Fruit fly (Drosophila melanogaster) whole organism, embryonic: Measurements from ENCODE around the gene CG34001.

Source experiments
- Bgb ChIP-seq: fragments of 200-800 bp; sonication (Bioruptor generic); IDR thresholded peaks from 2 replicates; pipeline ENCODE4 v1.3.6; 2022; ENCODE audit warnings: missing biosample characterization, missing genetic modification characterization; ENCODE audit not compliant: partially characterized antibody
- CG12236 ChIP-seq: fragments of 200-800 bp; sonication (Bioruptor generic); optimal IDR thresholded peaks from 2 replicates; lab custom pipeline; 2016; ENCODE audit warnings: missing biosample characterization, missing genetic modification characterization
- CG12659 ChIP-seq: fragments of 200-800 bp; sonication (Bioruptor generic); optimal IDR thresholded peaks from 3 replicates; lab custom pipeline; 2017; ENCODE audit warnings: mild to moderate bottlenecking, missing biosample characterization, missing genetic modification reagents, missing genetic modification characterization
- CG13287 ChIP-seq: fragments of 200-800 bp; sonication (Bioruptor generic); IDR thresholded peaks from 2 replicates; pipeline ENCODE4 v1.3.6; 2022; ENCODE audit warnings: missing biosample characterization, missing genetic modification characterization; ENCODE audit not compliant: partially characterized antibody
- CG13894 ChIP-seq: fragments of 200-800 bp; sonication (Bioruptor generic); optimal IDR thresholded peaks from 3 replicates; lab custom pipeline; 2018; ENCODE audit warnings: missing biosample characterization, mild to moderate bottlenecking, missing genetic modification characterization, moderate library complexity
- CG15479 ChIP-seq: fragments of 200-800 bp; sonication (Bioruptor generic); optimal IDR thresholded peaks from 3 replicates; lab custom pipeline; 2019; ENCODE audit warnings: missing biosample characterization, mild to moderate bottlenecking, missing genetic modification characterization, moderate library complexity
- CG16813 ChIP-seq: fragments of 200-800 bp; sonication (Bioruptor generic); IDR thresholded peaks from 3 replicates; pipeline ENCODE4 v1.3.6; 2022; ENCODE audit warnings: missing biosample characterization, missing genetic modification characterization; ENCODE audit not compliant: partially characterized antibody
- CG3281 ChIP-seq: fragments of 200-800 bp; sonication (Bioruptor generic); optimal IDR thresholded peaks from 3 replicates; lab custom pipeline; 2017; ENCODE audit warnings: missing biosample characterization, mild to moderate bottlenecking, missing genetic modification characterization
- CG33213 ChIP-seq: fragments of 200-800 bp; sonication (Bioruptor generic); optimal IDR thresholded peaks from 3 replicates; lab custom pipeline; 2016; ENCODE audit warnings: missing biosample characterization, missing genetic modification characterization
- CG34376 ChIP-seq: fragments of 200-800 bp; sonication (Bioruptor generic); optimal IDR thresholded peaks from 2 replicates; lab custom pipeline; 2018; ENCODE audit warnings: missing biosample characterization, mild to moderate bottlenecking, missing genetic modification characterization
- CG6765 ChIP-seq: fragments of 200-800 bp; sonication (Bioruptor generic); optimal IDR thresholded peaks from 3 replicates; lab custom pipeline; 2017; ENCODE audit warnings: missing biosample characterization, mild to moderate bottlenecking, missing genetic modification characterization
- CG8290 ChIP-seq, 3 experiments: fragments of 200-800 bp; sonication (Bioruptor generic); optimal IDR thresholded peaks; 2 replicates each; lab custom pipeline; 2016 to 2019; ENCODE audit warnings: missing biosample characterization in 3 of 3, missing genetic modification characterization in 3 of 3, mild to moderate bottlenecking in 2 of 3, moderate library complexity in 1 of 3
- CG8924 ChIP-seq: fragments of 200-800 bp; optimal IDR thresholded peaks from 3 replicates; lab custom pipeline; 2019; ENCODE audit warnings: missing biosample characterization, mild to moderate bottlenecking, missing genetic modification characterization, moderate library complexity
- CTCF ChIP-seq: fragments of 200-800 bp; sonication (Bioruptor generic); optimal IDR thresholded peaks from 2 replicates; lab custom pipeline; 2017; ENCODE audit warnings: missing biosample characterization, mild to moderate bottlenecking, missing genetic modification characterization, moderate library complexity
- Dip2 ChIP-seq: fragments of 200-800 bp; sonication (Bioruptor generic); IDR thresholded peaks from 2 replicates; pipeline ENCODE4 v1.3.6; 2022; ENCODE audit warnings: missing biosample characterization, missing genetic modification characterization
- Dp ChIP-seq: fragments of 200-800 bp; sonication (Bioruptor generic); optimal IDR thresholded peaks from 2 replicates; lab custom pipeline; 2018; ENCODE audit warnings: missing biosample characterization, mild to moderate bottlenecking, missing genetic modification characterization, moderate library complexity
- Drgx ChIP-seq: fragments of 200-800 bp; sonication (Bioruptor generic); IDR thresholded peaks from 2 replicates; pipeline ENCODE4 v1.3.6; 2022; ENCODE audit warnings: missing biosample characterization, missing genetic modification characterization
- E2f2 ChIP-seq: fragments of 200-800 bp; sonication (Bioruptor generic); IDR thresholded peaks from 2 replicates; pipeline ENCODE4 v1.3.6; 2022; ENCODE audit warnings: missing biosample characterization, missing genetic modification characterization
- ERR ChIP-seq: fragments of 200-800 bp; sonication (Bioruptor generic); optimal IDR thresholded peaks from 2 replicates; lab custom pipeline; 2016; ENCODE audit warnings: missing biosample characterization, missing genetic modification characterization
- Eip74EF ChIP-seq, 2 experiments: fragments of 200-800 bp in 1 of 2; fragments of >200 bp in 1 of 2; sonication (Bioruptor generic) in 1 of 2; optimal IDR thresholded peaks; 2 replicates each; lab custom pipeline; 2017 to 2019; ENCODE audit warnings: missing biosample characterization in 2 of 2, missing genetic modification characterization in 2 of 2, mild to moderate bottlenecking in 1 of 2, moderate library complexity in 1 of 2
- Fer1 ChIP-seq: fragments of 200-800 bp; sonication (Bioruptor generic); optimal IDR thresholded peaks from 2 replicates; lab custom pipeline; 2017; ENCODE audit warnings: missing biosample characterization, mild to moderate bottlenecking, missing genetic modification characterization
- MBD-R2 ChIP-seq: fragments of 200-800 bp; sonication (Bioruptor generic); IDR thresholded peaks from 2 replicates; pipeline ENCODE4 v1.3.6; 2022; ENCODE audit warnings: missing biosample characterization, missing genetic modification characterization
- MESR4 ChIP-seq: fragments of 200-800 bp; sonication (Bioruptor generic); optimal IDR thresholded peaks from 2 replicates; lab custom pipeline; 2018; ENCODE audit warnings: missing biosample characterization, mild to moderate bottlenecking, missing genetic modification characterization, moderate library complexity
- Side ChIP-seq: fragments of 200-800 bp; sonication (Bioruptor generic); optimal IDR thresholded peaks from 2 replicates; lab custom pipeline; 2016; ENCODE audit warnings: missing biosample characterization, missing genetic modification characterization
- ara ChIP-seq: fragments of 200-800 bp; sonication (Bioruptor generic); IDR thresholded peaks from 2 replicates; pipeline ENCODE4 v1.3.6; 2022; ENCODE audit warnings: missing biosample characterization, missing genetic modification characterization
- az2 ChIP-seq: fragments of 200-800 bp; sonication (Bioruptor generic); optimal IDR thresholded peaks from 3 replicates; lab custom pipeline; 2016; ENCODE audit warnings: missing biosample characterization, missing genetic modification characterization
- cas ChIP-seq: fragments of 200-800 bp; sonication (Bioruptor generic); IDR thresholded peaks from 2 replicates; pipeline ENCODE4 v1.3.6; 2022; ENCODE audit warnings: missing biosample characterization, missing genetic modification characterization
- cg ChIP-seq: fragments of 200-800 bp; sonication (Bioruptor generic); optimal IDR thresholded peaks from 3 replicates; lab custom pipeline; 2019; ENCODE audit warnings: missing biosample characterization, mild to moderate bottlenecking, missing genetic modification characterization, moderate library complexity
- crp ChIP-seq, 2 experiments: fragments of 200-800 bp; sonication (Bioruptor generic); optimal IDR thresholded peaks; 2 replicates in 1 of 2; 3 replicates in 1 of 2; lab custom pipeline; 2017; ENCODE audit warnings: missing biosample characterization in 2 of 2, missing genetic modification characterization in 2 of 2, mild to moderate bottlenecking in 1 of 2, moderate library complexity in 1 of 2
- danr ChIP-seq: fragments of 200-800 bp; sonication (Bioruptor generic); IDR thresholded peaks from 2 replicates; pipeline ENCODE4 v1.3.6; 2022; ENCODE audit warnings: missing biosample characterization, missing genetic modification characterization
- dpn ChIP-seq, 2 experiments: fragments of 200-800 bp; sonication (Bioruptor generic); optimal IDR thresholded peaks; 3 replicates each; lab custom pipeline; 2016; ENCODE audit warnings: missing biosample characterization in 2 of 2, missing genetic modification characterization in 2 of 2
- esg ChIP-seq: fragments of 200-800 bp; sonication (Bioruptor generic); conservative IDR thresholded peaks from 2 replicates; pipeline ENCODE4 v1.3.6; 2022; ENCODE audit warnings: missing biosample characterization, missing genetic modification characterization
- ftz-f1 ChIP-seq: fragments of 200-800 bp; sonication (Bioruptor generic); optimal IDR thresholded peaks from 2 replicates; lab custom pipeline; 2016; ENCODE audit warnings: missing biosample characterization, missing genetic modification characterization
- grn ChIP-seq: fragments of 200-800 bp; sonication (Bioruptor generic); optimal IDR thresholded peaks from 3 replicates; lab custom pipeline; 2017; ENCODE audit warnings: missing biosample characterization, missing genetic modification characterization
- gsb ChIP-seq: fragments of 200-800 bp; sonication (Bioruptor generic); IDR thresholded peaks from 2 replicates; pipeline ENCODE4 v1.3.6; 2022; ENCODE audit warnings: missing biosample characterization, missing genetic modification characterization
- hkb ChIP-seq, 2 experiments: fragments of 200-800 bp in 1 of 2; fragments of >200 bp in 1 of 2; sonication (Bioruptor generic) in 1 of 2; IDR thresholded peaks in 1 of 2; optimal IDR thresholded peaks in 1 of 2; 2 replicates each; pipeline versions ENCODE4 v1.3.6 to Lab custom; 2017 to 2022; ENCODE audit warnings: missing biosample characterization in 1 of 2, missing genetic modification characterization in 1 of 2
- lbe ChIP-seq: fragments of 200-800 bp; sonication (Bioruptor generic); optimal IDR thresholded peaks from 2 replicates; lab custom pipeline; 2016; ENCODE audit warnings: missing biosample characterization, mild to moderate bottlenecking, missing genetic modification characterization
- mam ChIP-seq: fragments of 200-800 bp; sonication (Bioruptor generic); optimal IDR thresholded peaks from 3 replicates; lab custom pipeline; 2016; ENCODE audit warnings: missing biosample characterization, missing genetic modification characterization
- pb ChIP-seq: fragments of 200-800 bp; sonication (Bioruptor generic); optimal IDR thresholded peaks from 3 replicates; lab custom pipeline; 2016; ENCODE audit warnings: missing biosample characterization, missing genetic modification characterization
- pzg ChIP-seq: fragments of 200-800 bp; sonication (Bioruptor generic); optimal IDR thresholded peaks from 3 replicates; lab custom pipeline; 2018; ENCODE audit warnings: missing biosample characterization, mild to moderate bottlenecking, missing genetic modification characterization, moderate library complexity
- run ChIP-seq: fragments of 200-800 bp; sonication (Bioruptor generic); optimal IDR thresholded peaks from 3 replicates; lab custom pipeline; 2018; ENCODE audit warnings: missing biosample characterization, mild to moderate bottlenecking, missing genetic modification characterization
- stc ChIP-seq: fragments of 200-800 bp; sonication (Bioruptor generic); IDR thresholded peaks from 2 replicates; pipeline ENCODE4 v1.3.6; 2022; ENCODE audit warnings: missing biosample characterization, missing genetic modification characterization
- sug ChIP-seq: fragments of 200-800 bp; optimal IDR thresholded peaks from 2 replicates; lab custom pipeline; 2019; ENCODE audit warnings: missing biosample characterization, mild to moderate bottlenecking, missing genetic modification characterization, moderate library complexity
- toy ChIP-seq: fragments of 200-800 bp; sonication (Bioruptor generic); IDR thresholded peaks from 2 replicates; pipeline ENCODE4 v1.3.6; 2022; ENCODE audit warnings: missing biosample characterization, missing genetic modification characterization
- tup ChIP-seq: fragments of 200-800 bp; sonication (Bioruptor generic); optimal IDR thresholded peaks from 2 replicates; lab custom pipeline; 2016; ENCODE audit warnings: missing biosample characterization, mild to moderate bottlenecking, missing genetic modification characterization, moderate library complexity
- tx ChIP-seq: fragments of 200-800 bp; sonication (Bioruptor generic); optimal IDR thresholded peaks from 2 replicates; lab custom pipeline; 2016; ENCODE audit warnings: missing biosample characterization, missing genetic modification characterization
- vfl ChIP-seq: fragments of 200-800 bp; sonication (Bioruptor generic); optimal IDR thresholded peaks from 2 replicates; lab custom pipeline; 2016; ENCODE audit warnings: missing biosample characterization, missing genetic modification characterization
- vvl ChIP-seq: fragments of 200-800 bp; sonication (Bioruptor generic); IDR thresholded peaks from 2 replicates; pipeline ENCODE4 v1.3.6; 2022; ENCODE audit warnings: missing biosample characterization, missing genetic modification characterization
- wek ChIP-seq: fragments of 200-800 bp; sonication (Bioruptor generic); optimal IDR thresholded peaks from 3 replicates; lab custom pipeline; 2018; ENCODE audit warnings: missing biosample characterization, mild to moderate bottlenecking, missing genetic modification characterization, moderate library complexity

CG34001 gene

DNA sequence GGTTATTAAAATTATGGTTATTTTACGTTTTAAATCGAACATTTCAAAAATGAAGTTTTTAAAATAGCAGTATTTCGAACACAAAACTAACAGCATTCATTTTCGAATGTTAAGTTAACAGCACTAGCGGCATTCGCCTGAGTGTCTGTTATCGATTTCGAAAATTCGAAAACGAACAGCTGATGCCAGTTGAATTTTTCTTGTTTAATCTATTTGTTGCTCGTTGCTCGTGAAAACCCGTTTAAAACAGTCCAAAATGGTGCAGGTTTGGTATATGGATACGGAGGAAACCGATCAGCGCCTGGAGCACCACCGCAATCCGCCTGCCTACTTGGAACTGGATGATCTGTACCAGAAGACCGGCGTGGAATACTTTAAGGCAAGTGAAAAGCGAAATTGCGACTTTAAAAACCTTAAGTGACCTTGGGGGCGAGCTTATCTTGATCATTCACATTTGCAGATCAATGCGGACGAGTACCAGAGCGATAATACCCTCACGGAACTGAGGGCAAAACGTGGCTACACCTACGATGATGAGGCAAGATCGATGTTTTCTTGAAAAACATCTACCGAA is 32.4 kb downstream of the CG34001 start, which contains the start of gene Adi1:
Gene Adi1, plus strand, starts transcription at position 187 of the 574 bp plus-strand sequence.
- TF ChIP-seq Bgb (GFP tag; lab: Robert Waterston, UW) (no peak), lbe (GFP tag; lab: Kevin White, UChicago) (peak; percentile 28), esg (GFP tag; lab: Robert Waterston, UW) (no peak), ftz-f1 (peak; percentile 62), CG13287 (peak; percentile 27), E2f2 (GFP tag; lab: Robert Waterston, UW) (peak; percentile 22; the same call in 1 of the 2 replicates), MBD-R2 (GFP tag; lab: Robert Waterston, UW) (peak; percentile 44), Dip2 (no peak), CG8290 (GFP tag; optimal IDR thresholded peaks at IDR 0.05; lab: Kevin White, UChicago) (no peak), CG8290 (tag; optimal IDR thresholded peaks at IDR 0.05; lab: Kevin White, UChicago) (peak in 1 of 2 experiments; percentile 5), Fer1 (GFP tag; lab: Kevin White, UChicago) (peak; percentile 7), Dp (peak; percentile 31), cg (GFP tag; lab: Kevin White, UChicago) (no peak), grn (GFP tag; lab: Kevin White, UChicago) (peak; percentile 22), stc (GFP tag; lab: Robert Waterston, UW) (no peak), wek (GFP tag; lab: Kevin White, UChicago) (peak; percentile 69), ara (GFP tag; lab: Robert Waterston, UW) (no peak), crp (GFP tag; optimal IDR thresholded peaks at IDR 0.05; lab: Kevin White, UChicago) (peak in 1 of 2 experiments; percentile 82), ERR (peak; percentile 49), CTCF (no peak), mam (no peak), sug (peak; percentile 17), pzg (GFP tag; lab: Kevin White, UChicago) (peak; percentile 13), MESR4 (GFP tag; lab: Kevin White, UChicago) (peak; percentile 27), toy (GFP tag; lab: Robert Waterston, UW) (no peak), CG13894 (tag; lab: Kevin White, UChicago) (peak; percentile 14), Side (GFP tag; lab: Kevin White, UChicago) (no peak), CG16813 (no peak), CG8924 (tag; lab: Kevin White, UChicago) (no peak), vvl (GFP tag; lab: Robert Waterston, UW) (no peak), CG34376 (GFP tag; lab: Kevin White, UChicago) (peak; percentile 50)

DNA sequence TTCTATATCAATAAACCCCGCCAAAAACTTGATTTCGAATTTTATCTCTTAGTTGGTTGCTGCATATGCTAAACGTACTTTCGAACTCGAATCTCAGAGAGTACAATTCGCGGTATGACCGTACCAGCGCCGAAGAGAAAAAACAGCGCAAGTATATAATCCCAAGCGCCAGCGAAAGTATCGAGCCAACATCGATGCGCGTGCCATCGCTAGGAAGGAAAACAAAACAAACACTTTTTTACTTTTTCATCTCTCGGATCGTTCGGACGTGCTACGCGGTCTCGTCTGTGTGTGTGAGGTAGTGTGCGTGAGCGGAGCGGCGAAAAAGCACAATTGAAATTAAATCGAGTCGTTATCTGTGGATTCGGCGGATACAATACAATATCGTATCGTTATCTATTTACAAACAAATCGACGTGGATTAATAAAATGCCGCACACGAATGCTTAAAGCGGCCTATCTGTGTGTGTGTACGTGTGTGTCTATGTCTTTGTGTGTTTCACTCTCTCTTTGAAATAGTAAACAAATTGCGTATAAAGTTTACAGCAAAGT is 33.7 kb downstream of the CG34001 start, which contains the start of gene simj:
Gene simj, plus strand, starts transcription at position 229 of the 552 bp plus-strand sequence.
- TF ChIP-seq Drgx (GFP tag; lab: Robert Waterston, UW), result peak; percentile 34; the same call in 1 of the 2 replicates
- peak; percentile 55 for TF ChIP-seq vfl (GFP tag; lab: Kevin White, UChicago)
- peak; percentile 21 for TF ChIP-seq CG12236 (GFP tag; lab: Kevin White, UChicago)
- TF ChIP-seq dpn (GFP tag; optimal IDR thresholded peaks at IDR 0.05; lab: Kevin White, UChicago), result peak; percentile 38 to 49
- no peak for TF ChIP-seq CG15479 (GFP tag; lab: Kevin White, UChicago)
- TF ChIP-seq Eip74EF (GFP tag; optimal IDR thresholded peaks at IDR 0.05; lab: Kevin White, UChicago), result peak in 1 of 2 experiments; percentile 58
- TF ChIP-seq ftz-f1, result peak; percentile 14
- peak; percentile 86 for TF ChIP-seq CG12659
- no peak for TF ChIP-seq danr
- TF ChIP-seq E2f2 (GFP tag; lab: Robert Waterston, UW), result peak; percentile 87
- TF ChIP-seq az2 (GFP tag; lab: Kevin White, UChicago), result peak; percentile 13
- TF ChIP-seq CG6765 (GFP tag; lab: Kevin White, UChicago), result peak; percentile 59
- TF ChIP-seq cas, result no peak
- peak; percentile 10 for TF ChIP-seq pb
- TF ChIP-seq tx, result peak; percentile 22
- TF ChIP-seq tup (GFP tag; lab: Kevin White, UChicago), result no peak
- peak; percentile 23 for TF ChIP-seq CG3281 (GFP tag; lab: Kevin White, UChicago)
- peak; percentile 45 for TF ChIP-seq run (tag; lab: Kevin White, UChicago)
- peak; percentile 69 for TF ChIP-seq CG33213 (GFP tag; lab: Kevin White, UChicago)
- no peak for TF ChIP-seq gsb
- no peak for TF ChIP-seq hkb (optimal IDR thresholded peaks at IDR 0.05; lab: Kevin White, UChicago)
- peak; percentile 60 for TF ChIP-seq hkb (GFP tag; IDR thresholded peaks at IDR 0.05; lab: Robert Waterston, UW)
